Comparison of ENCODE assay signal across 1 worm cellular context in genomic region chrII:13149965-13150364, ce11.
TF ChIP-seq lines count a peak whose summit lies in the region.

No protein-coding gene starts in this region.

TF ChIP-seq in whole organism, L3 larva, 47 proteins besides CTCF, POLR2A, EP300 and RAD21 (continued from another document):
- no peak for TF ChIP-seq sea-2 (GFP tag; optimal IDR thresholded peaks at IDR 0.05; lab: Kevin White, UChicago)
- no peak for TF ChIP-seq fkh-2 (tag; optimal IDR thresholded peaks at IDR 0.05; lab: Kevin White, UChicago)
- no peak for TF ChIP-seq ceh-82 (tag; optimal IDR thresholded peaks at IDR 0.05; lab: Kevin White, UChicago)
- TF ChIP-seq nhr-23 (tag; optimal IDR thresholded peaks at IDR 0.05; lab: Kevin White, UChicago): peak; percentile 40
